Worm (Caenorhabditis elegans): Measurements from ENCODE around the gene F36D4.5.

DNA sequence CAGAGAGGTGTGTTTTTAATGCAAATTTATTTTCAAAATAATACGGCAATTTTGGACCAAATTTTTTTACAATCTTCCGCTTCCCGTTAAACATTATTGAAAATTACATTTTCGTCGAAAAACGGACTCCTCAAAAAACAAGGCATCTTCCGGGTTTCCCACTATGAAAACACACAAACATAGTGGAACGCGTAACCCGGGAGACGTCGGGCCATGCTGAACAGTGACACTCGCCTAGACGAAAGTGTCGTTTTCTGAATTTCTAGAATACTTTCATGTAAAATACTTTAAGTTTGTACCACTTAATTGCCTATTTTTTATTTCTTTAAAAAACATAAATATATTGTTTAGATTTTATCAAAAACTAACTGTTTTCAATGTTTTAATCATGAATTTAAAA, 33.7 kb downstream of the F36D4.5 start:
- no peak for TF ChIP-seq ceh-13 (GFP tag; optimal IDR thresholded peaks at IDR 0.05)
- no peak for TF ChIP-seq hmg-4 (GFP tag; optimal IDR thresholded peaks at IDR 0.05)

All from whole organism, early embryonic.